Worm (Caenorhabditis elegans) whole organism, early embryonic: ENCODE measurements around the gene BE0003N10.6.

Source experiments
- hnd-1 ChIP-seq: sonication (generic microtip); optimal IDR thresholded peaks from 2 replicates; lab custom pipeline; 2016; ENCODE audit warnings: missing genetic modification characterization, missing compliant biosample characterization
- tra-4 ChIP-seq: sonication (generic microtip); optimal IDR thresholded peaks from 2 replicates; lab custom pipeline; 2017; ENCODE audit warnings: missing genetic modification characterization, missing compliant biosample characterization

ce11 chrIII:1008091-1008490, 51.8 kb downstream of the BE0003N10.6 start, which contains the start of gene clc-27:
- no peak for TF ChIP-seq tra-4
- TF ChIP-seq hnd-1 = no peak
